Fruit fly (Drosophila melanogaster): Measurements from ENCODE around the gene knk.
A peak's percentile ranks its signal among the peaks of the same experiment; 100 is the strongest.

knk gene

DNA sequence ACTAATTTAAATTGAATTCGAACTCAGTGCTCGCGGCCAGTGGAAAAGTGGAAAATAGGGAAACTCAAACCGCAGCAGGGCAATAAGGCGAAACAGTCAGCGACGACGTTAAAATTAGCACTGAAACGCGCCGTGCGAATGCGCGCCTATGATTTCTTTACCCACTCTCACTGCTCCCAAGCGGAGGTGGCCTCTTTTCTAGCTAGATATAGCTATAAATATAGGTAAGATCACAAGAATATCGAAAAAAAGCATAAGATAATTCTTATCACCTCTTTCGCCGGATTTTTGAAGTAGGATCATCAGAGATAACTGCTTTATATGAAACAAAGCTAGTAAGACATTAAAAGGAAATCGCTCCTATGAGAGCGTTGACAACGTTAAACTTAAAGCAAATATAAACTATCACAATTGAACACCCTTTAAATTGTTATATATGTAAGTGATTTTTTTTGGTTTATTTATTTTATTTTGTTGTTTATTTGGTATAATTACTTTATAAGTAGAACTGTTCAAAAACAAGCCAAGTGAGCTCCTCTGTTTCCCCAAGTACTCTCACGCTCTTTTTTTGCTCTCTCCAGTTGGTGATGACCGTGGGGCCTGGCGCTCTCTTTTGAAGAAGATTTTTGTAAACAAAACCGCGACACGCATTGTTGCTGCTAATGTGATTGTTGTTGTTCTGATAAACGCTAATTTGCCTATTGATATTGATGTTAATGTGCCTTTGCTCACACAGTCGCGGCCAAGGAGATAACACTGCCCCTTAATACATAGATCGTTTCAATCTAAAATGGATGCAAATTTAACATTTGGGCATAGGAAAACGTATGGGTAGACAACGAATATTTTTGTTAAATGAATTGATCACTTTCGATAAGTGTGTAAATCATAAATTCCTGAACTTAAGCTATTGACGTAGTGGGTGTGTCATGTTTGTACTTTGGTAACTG, 14.5 kb upstream of the knk start, which contains the start of gene tws (continued):
- TF ChIP-seq Stat92E (GFP tag; optimal IDR thresholded peaks at IDR 0.05) (no peak), fru (optimal IDR thresholded peaks at IDR 0.05) (no peak), Bdp1 (GFP tag; optimal IDR thresholded peaks at IDR 0.05) (no peak), her (GFP tag; optimal IDR thresholded peaks at IDR 0.05) (peak; percentile 74), NfI (GFP tag; optimal IDR thresholded peaks at IDR 0.05) (peak; percentile 36), CG3838 (GFP tag; optimal IDR thresholded peaks at IDR 0.05) (peak; percentile 66), toy (GFP tag; IDR thresholded peaks at IDR 0.05) (no peak), CG8290 (GFP tag; optimal IDR thresholded peaks at IDR 0.05) (no peak), CG8290 (tag; optimal IDR thresholded peaks at IDR 0.05) (peak in 1 of 2 experiments; percentile 94), Opbp (GFP tag; IDR thresholded peaks at IDR 0.05; ENCODE audit: partially characterized antibody) (0 out of 3 replicates have a peak, but pooled peaks have one; percentile 31), dimm (GFP tag; IDR thresholded peaks at IDR 0.05) (no peak), CG9797 (GFP tag; optimal IDR thresholded peaks at IDR 0.05) (no peak), CG1529 (GFP tag; optimal IDR thresholded peaks at IDR 0.05) (peak; percentile 24), CG1602 (GFP tag; optimal IDR thresholded peaks at IDR 0.05) (peak; percentile 2), gro (GFP tag; optimal IDR thresholded peaks at IDR 0.05) (peak; percentile 74), Xrp1 (GFP tag; IDR thresholded peaks at IDR 0.05) (0 out of 2 replicates have a peak, but pooled peaks have one; percentile 13), schlank (tag; optimal IDR thresholded peaks at IDR 0.05) (peak; percentile 57), sens (GFP tag) (peak; percentile 86), hbn (GFP tag; IDR thresholded peaks at IDR 0.05; ENCODE audit: partially characterized antibody) (no peak), rib (GFP tag; IDR thresholded peaks at IDR 0.05) (peak; percentile 57), org-1 (GFP tag; optimal IDR thresholded peaks at IDR 0.05) (peak; percentile 51), Sin3A (optimal IDR thresholded peaks at IDR 0.05) (no peak), ro (GFP tag; IDR thresholded peaks at IDR 0.05) (no peak), Dref (GFP tag; IDR thresholded peaks at IDR 0.05) (no peak), CG10431 (GFP tag; optimal IDR thresholded peaks at IDR 0.05) (peak; percentile 1), CG6272 (GFP tag; IDR thresholded peaks at IDR 0.05) (no peak), B-H2 (GFP tag; optimal IDR thresholded peaks at IDR 0.05) (peak; percentile 4), CG7372 (GFP tag; IDR thresholded peaks at IDR 0.05) (no peak), CG32532 (GFP tag; IDR thresholded peaks at IDR 0.05) (peak; percentile 69), row (GFP tag; IDR thresholded peaks at IDR 0.05) (peak; percentile 90), CG16815 (GFP tag; optimal IDR thresholded peaks at IDR 0.05) (no peak), so (GFP tag; IDR thresholded peaks at IDR 0.05) (peak; percentile 86; the same call in 2 of the 3 replicates), fd64A (GFP tag; optimal IDR thresholded peaks at IDR 0.05) (peak; percentile 54), CG8765 (GFP tag; IDR thresholded peaks at IDR 0.05) (no peak), CG13894 (tag; optimal IDR thresholded peaks at IDR 0.05) (peak; percentile 35), CG12236 (GFP tag; optimal IDR thresholded peaks at IDR 0.05) (peak; percentile 35), Deaf1 (tag; optimal IDR thresholded peaks at IDR 0.05) (peak; percentile 24), esg (GFP tag; conservative IDR thresholded peaks at IDR 0.05) (no peak), Elba2 (GFP tag; optimal IDR thresholded peaks at IDR 0.05) (no peak), kni (GFP tag; optimal IDR thresholded peaks at IDR 0.05) (no peak), CG18599 (GFP tag; optimal IDR thresholded peaks at IDR 0.05) (peak; percentile 51), CG34224 (GFP tag; IDR thresholded peaks at IDR 0.05; ENCODE audit: partially characterized antibody) (no peak), Hr51 (GFP tag; optimal IDR thresholded peaks at IDR 0.05) (peak in 1 of 2 experiments; percentile 61), BEAF-32 (GFP tag; optimal IDR thresholded peaks at IDR 0.05) (no peak), ind (GFP tag; optimal IDR thresholded peaks at IDR 0.05) (peak; percentile 2), NC2α (GFP tag; optimal IDR thresholded peaks at IDR 0.05) (no peak), mld (GFP tag; IDR thresholded peaks at IDR 0.05; ENCODE audit: partially characterized antibody) (no peak), CG4404 (GFP tag; IDR thresholded peaks at IDR 0.05) (no peak), CG2889 (GFP tag; IDR thresholded peaks at IDR 0.05) (no peak), CG9932 (GFP tag; IDR thresholded peaks at IDR 0.05) (peak; percentile 61)

All from whole organism, embryonic.